Fruit fly (Drosophila melanogaster) whole organism, adult: ENCODE results near the gene Top2.
A peak's percentile ranks its signal among the peaks of the same experiment; 100 is the strongest.

Experiments used
- CG11617 ChIP-seq: fragments of 200-800 bp; sonication (Bioruptor generic); optimal IDR thresholded peaks from 2 replicates; lab custom pipeline; 2017; ENCODE audit warnings: mild to moderate bottlenecking, missing biosample characterization, missing genetic modification reagents, missing genetic modification characterization
- CG12768 ChIP-seq: fragments of 200-800 bp; sonication (Bioruptor generic); optimal IDR thresholded peaks from 2 replicates; lab custom pipeline; 2017; ENCODE audit warnings: missing biosample characterization, missing genetic modification characterization, mild to moderate bottlenecking, moderate library complexity, missing genetic modification reagents
- CG1620 ChIP-seq: fragments of 200-800 bp; sonication (Bioruptor generic); optimal IDR thresholded peaks from 2 replicates; lab custom pipeline; 2016; ENCODE audit warnings: missing biosample characterization, missing genetic modification characterization
- CG33017 ChIP-seq: fragments of 200-800 bp; sonication (Bioruptor generic); optimal IDR thresholded peaks from 2 replicates; lab custom pipeline; 2018; ENCODE audit warnings: missing biosample characterization, mild to moderate bottlenecking, missing genetic modification characterization, moderate library complexity
- CG5204 ChIP-seq: fragments of 200-800 bp; sonication (Bioruptor generic); optimal IDR thresholded peaks from 2 replicates; lab custom pipeline; 2016; ENCODE audit warnings: missing biosample characterization, missing genetic modification characterization
- Crg-1 ChIP-seq: fragments of 200-800 bp; sonication (Bioruptor generic); optimal IDR thresholded peaks from 2 replicates; lab custom pipeline; 2016; ENCODE audit warnings: missing biosample characterization, missing genetic modification characterization
- cnc ChIP-seq, 2 experiments: fragments of >200 bp; optimal IDR thresholded peaks; 2 replicates each; lab custom pipeline; 2017
- kay ChIP-seq: fragments of 200-800 bp; sonication (Bioruptor generic); peaks from one replicate; lab custom pipeline; 2016; ENCODE audit warnings: missing biosample characterization, missing genetic modification characterization, borderline replicate concordance
- ovo ChIP-seq: fragments of 200-800 bp; sonication (Bioruptor generic); optimal IDR thresholded peaks from 2 replicates; lab custom pipeline; 2016; ENCODE audit warnings: missing biosample characterization, missing genetic modification characterization

- TF ChIP-seq kay (GFP tag; lab: Kevin White, UChicago), result peak; percentile 61
- TF ChIP-seq cnc (optimal IDR thresholded peaks at IDR 0.05; lab: Kevin White, UChicago), result no peak
- peak; percentile 61 for TF ChIP-seq CG33017
- TF ChIP-seq CG5204 (GFP tag; lab: Kevin White, UChicago), result peak; percentile 10
- TF ChIP-seq ovo (GFP tag; lab: Kevin White, UChicago), result no peak
- no peak for TF ChIP-seq CG11617 (GFP tag; lab: Kevin White, UChicago)
- no peak for TF ChIP-seq CG12768 (GFP tag; lab: Kevin White, UChicago)
- TF ChIP-seq CG1620, result no peak
- peak; percentile 7 for TF ChIP-seq Crg-1
Measured at dm6 chr2L:19425765-19426329, 27.4 kb downstream of the Top2 start.
